Fruit fly (Drosophila melanogaster): ENCODE measurements around the gene Spag1.

Gene Spag1

dm6 chr3R:26988412-26988981 is 40.9 kb downstream of the Spag1 start, which contains the start of gene CG31075 (continued):
- TF ChIP-seq crp (GFP tag; optimal IDR thresholded peaks at IDR 0.05) (no peak), CG6254 (GFP tag; optimal IDR thresholded peaks at IDR 0.05) (no peak), mirr (GFP tag; optimal IDR thresholded peaks at IDR 0.05) (no peak), CoRest (tag; optimal IDR thresholded peaks at IDR 0.05) (peak; percentile 49), cwo (GFP tag; optimal IDR thresholded peaks at IDR 0.05) (peak; percentile 63), fru (optimal IDR thresholded peaks at IDR 0.05) (no peak), CG10565 (GFP tag; optimal IDR thresholded peaks at IDR 0.05) (no peak), HmgD (GFP tag; optimal IDR thresholded peaks at IDR 0.05) (no peak), CG2889 (GFP tag; IDR thresholded peaks at IDR 0.05) (0 out of 3 replicates have a peak, but pooled peaks have one; percentile 4), CG14014 (GFP tag; IDR thresholded peaks at IDR 0.05) (peak; percentile 55; the same call in 1 of the 2 replicates), CG6689 (GFP tag; IDR thresholded peaks at IDR 0.05) (peak; percentile 30; the same call in 1 of the 2 replicates), zen2 (GFP tag; IDR thresholded peaks at IDR 0.05; ENCODE audit: partially characterized antibody) (no peak), phol (tag; optimal IDR thresholded peaks at IDR 0.05) (peak; percentile 51), sc (optimal IDR thresholded peaks at IDR 0.05) (no peak), sc (GFP tag; optimal IDR thresholded peaks at IDR 0.05) (no peak), CG2116 (GFP tag; optimal IDR thresholded peaks at IDR 0.05) (no peak), az2 (GFP tag; optimal IDR thresholded peaks at IDR 0.05) (no peak), sug (tag; optimal IDR thresholded peaks at IDR 0.05) (peak; percentile 64), caup (GFP tag; optimal IDR thresholded peaks at IDR 0.05; ENCODE audit: severe bottlenecking) (peak; percentile 30), CG4707 (GFP tag; optimal IDR thresholded peaks at IDR 0.05) (peak; percentile 93), H2.0 (GFP tag; IDR thresholded peaks at IDR 0.05) (peak; percentile 59; the same call in 1 of the 2 replicates), CTCF (GFP tag; optimal IDR thresholded peaks at IDR 0.05) (peak; percentile 61), chm (GFP tag; IDR thresholded peaks at IDR 0.05) (no peak; the same call in 1 of the 2 replicates), CG1647 (GFP tag; optimal IDR thresholded peaks at IDR 0.05) (no peak), CG6272 (GFP tag; IDR thresholded peaks at IDR 0.05) (no peak), CG4854 (GFP tag; optimal IDR thresholded peaks at IDR 0.05) (peak; percentile 10), en (GFP tag; optimal IDR thresholded peaks at IDR 0.05) (no peak), crol (GFP tag; IDR thresholded peaks at IDR 0.05) (no peak), pnt (GFP tag; optimal IDR thresholded peaks at IDR 0.05) (no peak), ttk (GFP tag; IDR thresholded peaks at IDR 0.05) (peak; percentile 36; the same call in 1 of the 2 replicates), CG13894 (tag; optimal IDR thresholded peaks at IDR 0.05) (peak; percentile 49), CG17912 (GFP tag; optimal IDR thresholded peaks at IDR 0.05) (no peak), Hmx (GFP tag; optimal IDR thresholded peaks at IDR 0.05) (no peak), CG4282 (GFP tag; optimal IDR thresholded peaks at IDR 0.05) (no peak), dmrt99B (tag; optimal IDR thresholded peaks at IDR 0.05) (peak; percentile 53), CG7928 (GFP tag; optimal IDR thresholded peaks at IDR 0.05) (no peak), Ravus (GFP tag; IDR thresholded peaks at IDR 0.05) (peak; percentile 20), Myb (GFP tag; optimal IDR thresholded peaks at IDR 0.05) (no peak), al (GFP tag; IDR thresholded peaks at IDR 0.05) (0 out of 2 replicates have a peak, but pooled peaks have one; percentile 35), Nf-YC (tag; optimal IDR thresholded peaks at IDR 0.05) (no peak), ken (GFP tag; IDR thresholded peaks at IDR 0.05) (0 out of 3 replicates have a peak, but pooled peaks have one; percentile 41), Ada2b (GFP tag; IDR thresholded peaks at IDR 0.05) (peak; percentile 86), Hr51 (GFP tag; optimal IDR thresholded peaks at IDR 0.05) (peak in 1 of 2 experiments; percentile 25), ash1 (GFP tag; optimal IDR thresholded peaks at IDR 0.05) (no peak), Lhr (GFP tag; optimal IDR thresholded peaks at IDR 0.05) (no peak), HLH4C (GFP tag; IDR thresholded peaks at IDR 0.05; ENCODE audit: partially characterized antibody) (no peak), Sry-δ (GFP tag; optimal IDR thresholded peaks at IDR 0.05) (no peak), CG14710 (tag; optimal IDR thresholded peaks at IDR 0.05) (no peak), Atf-2 (GFP tag; optimal IDR thresholded peaks at IDR 0.05) (no peak), slou (GFP tag; optimal IDR thresholded peaks at IDR 0.05) (peak; percentile 16), sqz (GFP tag; optimal IDR thresholded peaks at IDR 0.05) (no peak)
